Worm (Caenorhabditis elegans): ENCODE data around the gene git-1.

The git-1 gene

ce11 chrX:10576410-10576809 is 51.7 kb downstream of the git-1 start (continued):
- peak; percentile 96 for TF ChIP-seq aha-1 (tag)
- no peak for TF ChIP-seq fkh-10 (GFP tag; optimal IDR thresholded peaks at IDR 0.05)
- TF ChIP-seq attf-4 (tag; optimal IDR thresholded peaks at IDR 0.05), result no peak
- no peak for TF ChIP-seq hlh-30 (tag; optimal IDR thresholded peaks at IDR 0.05; ENCODE audit: insufficient read depth)
- no peak for TF ChIP-seq zfp-2 (tag; optimal IDR thresholded peaks at IDR 0.05)
- TF ChIP-seq vab-7 (GFP tag; IDR thresholded peaks at IDR 0.05), result no peak
- no peak for TF ChIP-seq ceh-28 (tag; optimal IDR thresholded peaks at IDR 0.05)
- TF ChIP-seq mdl-1 (tag; optimal IDR thresholded peaks at IDR 0.05), result no peak
- no peak for TF ChIP-seq arid-1 (GFP tag; conservative IDR thresholded peaks at IDR 0.05)
- peak; percentile 89 for TF ChIP-seq lin-38 (GFP tag; IDR thresholded peaks at IDR 0.05)
- peak; percentile 66 for TF ChIP-seq mep-1 (tag; optimal IDR thresholded peaks at IDR 0.05)
- TF ChIP-seq daf-12 (tag; optimal IDR thresholded peaks at IDR 0.05), result no peak
- no peak for TF ChIP-seq ZK337.2 (GFP tag; IDR thresholded peaks at IDR 0.05)
- no peak for TF ChIP-seq tag-97 (GFP tag; IDR thresholded peaks at IDR 0.05)

- peak; percentile 31 for TF ChIP-seq hlh-30 (tag; optimal IDR thresholded peaks at IDR 0.05; ENCODE audit: insufficient read depth)
- TF ChIP-seq mes-2 (tag; optimal IDR thresholded peaks at IDR 0.05; ENCODE audit: poor library complexity, severe bottlenecking), result peak; percentile 4
- no peak for TF ChIP-seq pha-4 (GFP tag; IDR thresholded peaks at IDR 0.05)
- TF ChIP-seq pha-4 (tag; optimal IDR thresholded peaks at IDR 0.05), result no peak
Observed at ce11 chrX:10576872-10577271, 52.2 kb downstream of the git-1 start, which contains the start of gene nhx-5. Gene nhx-5 (plus strand): TSS chrX:10576953.

Measured in whole organism, L4 larva.